Worm (Caenorhabditis elegans) whole organism, L4 larva: ENCODE results near the gene C40A11.4.

Experiments used
- fkh-10 ChIP-seq: fragments of 150-350 bp; optimal IDR thresholded peaks from 2 replicates; lab custom pipeline; 2014; ENCODE audit warnings: missing biosample characterization, missing genetic modification reagents, missing genetic modification characterization
- mdl-1 ChIP-seq, 2 experiments: fragments of 150-350 bp in 1 of 2; sonication (generic microtip) in 1 of 2; optimal IDR thresholded peaks; 2 replicates each; lab custom pipeline; 2014 to 2017; ENCODE audit warnings: missing biosample characterization in 2 of 2, missing genetic modification characterization in 2 of 2
- mdt-29 ChIP-seq: fragments of 200-800 bp; sonication (Bioruptor generic); IDR thresholded peaks from 2 replicates; pipeline ENCODE4 v1.3.6; 2022; ENCODE audit warnings: missing genetic modification reagents, missing genetic modification characterization, missing compliant biosample characterization
- nhr-25 ChIP-seq: sonication (generic microtip); optimal IDR thresholded peaks from 2 replicates; lab custom pipeline; 2017; ENCODE audit warnings: missing genetic modification characterization, mild to moderate bottlenecking, missing compliant biosample characterization, antibody characterized with exemption, moderate library complexity, borderline replicate concordance; ENCODE audit not compliant: insufficient read depth
- pqm-1 ChIP-seq: sonication (generic microtip); optimal IDR thresholded peaks from 2 replicates; lab custom pipeline; 2017; ENCODE audit warnings: missing biosample characterization, missing genetic modification characterization
- tra-1 ChIP-seq: fragments of 200-800 bp; sonication (Bioruptor generic); IDR thresholded peaks from 2 replicates; pipeline ENCODE4 v1.3.6; 2022; ENCODE audit warnings: missing genetic modification reagents, missing genetic modification characterization, missing compliant biosample characterization
- zag-1 ChIP-seq: fragments of 150-350 bp; optimal IDR thresholded peaks from 2 replicates; lab custom pipeline; 2014; ENCODE audit warnings: missing biosample characterization, missing genetic modification characterization

- TF ChIP-seq nhr-25 (tag; lab: Kevin White, UChicago) = no peak
- TF ChIP-seq mdl-1 (tag; optimal IDR thresholded peaks at IDR 0.05; lab: Kevin White, UChicago) = no peak
- TF ChIP-seq mdt-29 (GFP tag; lab: Robert Waterston, UW) = no peak
- no peak for TF ChIP-seq tra-1
- TF ChIP-seq zag-1 (tag; lab: Kevin White, UChicago) = no peak
- TF ChIP-seq pqm-1 (tag; lab: Kevin White, UChicago) = no peak
- TF ChIP-seq fkh-10 (GFP tag; lab: Kevin White, UChicago) = no peak
These were observed 31.2 kb downstream of the C40A11.4 start, which contains the start of gene fbxb-38 for ce11 chrII:2168374-2168773.
